Fruit fly (Drosophila melanogaster) whole organism, embryonic: Measurements from ENCODE around the gene Sirt4.

Experiments
- Antp ChIP-seq: fragments of 200-800 bp; sonication (Bioruptor generic); optimal IDR thresholded peaks from 3 replicates; lab custom pipeline; 2016; ENCODE audit warnings: missing biosample characterization, missing genetic modification characterization
- C15 ChIP-seq: fragments of 200-800 bp; sonication (Bioruptor generic); IDR thresholded peaks from 3 replicates; pipeline ENCODE4 v1.3.6; 2022; ENCODE audit warnings: missing biosample characterization, missing genetic modification characterization
- CG10209 ChIP-seq: fragments of 200-800 bp; sonication (Bioruptor generic); optimal IDR thresholded peaks from 3 replicates; lab custom pipeline; 2017; ENCODE audit warnings: missing biosample characterization, mild to moderate bottlenecking, missing genetic modification characterization, missing genetic modification reagents
- CG10565 ChIP-seq: fragments of 200-800 bp; sonication (Bioruptor generic); optimal IDR thresholded peaks from 3 replicates; lab custom pipeline; 2016; ENCODE audit warnings: missing biosample characterization, mild to moderate bottlenecking, missing genetic modification characterization
- CG10979 ChIP-seq: fragments of 200-800 bp; sonication (Bioruptor generic); optimal IDR thresholded peaks from 2 replicates; lab custom pipeline; 2018; ENCODE audit warnings: missing biosample characterization, mild to moderate bottlenecking, missing genetic modification characterization, moderate library complexity
- CG11504 ChIP-seq: fragments of 200-800 bp; sonication (Bioruptor generic); optimal IDR thresholded peaks from 3 replicates; lab custom pipeline; 2019; ENCODE audit warnings: missing biosample characterization, mild to moderate bottlenecking, missing genetic modification characterization, moderate library complexity
- CG12942 ChIP-seq: fragments of 200-800 bp; sonication (Bioruptor generic); optimal IDR thresholded peaks from 3 replicates; lab custom pipeline; 2016; ENCODE audit warnings: missing biosample characterization, missing genetic modification characterization
- CG13775 ChIP-seq: fragments of 200-800 bp; sonication (Bioruptor generic); optimal IDR thresholded peaks from 3 replicates; lab custom pipeline; 2017; ENCODE audit warnings: missing biosample characterization, mild to moderate bottlenecking, missing genetic modification characterization
- CG14667 ChIP-seq: fragments of 200-800 bp; sonication (Bioruptor generic); IDR thresholded peaks from 2 replicates; pipeline ENCODE4 v1.3.6; 2022; ENCODE audit warnings: missing biosample characterization, missing genetic modification characterization
- CG14965 ChIP-seq: fragments of 200-800 bp; sonication (Bioruptor generic); optimal IDR thresholded peaks from 2 replicates; lab custom pipeline; 2016; ENCODE audit warnings: missing biosample characterization, missing genetic modification characterization, borderline replicate concordance
- CG2120 ChIP-seq: fragments of 200-800 bp; sonication (Bioruptor generic); optimal IDR thresholded peaks from 3 replicates; lab custom pipeline; 2016; ENCODE audit warnings: missing biosample characterization, missing genetic modification characterization
- CG2889 ChIP-seq: fragments of 200-800 bp; sonication (Bioruptor generic); IDR thresholded peaks from 3 replicates; pipeline ENCODE4 v1.3.6; 2022; ENCODE audit warnings: missing biosample characterization, missing genetic modification characterization
- CG3065 ChIP-seq: fragments of 200-800 bp; sonication (Bioruptor generic); optimal IDR thresholded peaks from 2 replicates; lab custom pipeline; 2016; ENCODE audit warnings: missing biosample characterization, missing genetic modification characterization
- CG3726 ChIP-seq: fragments of 200-800 bp; sonication (Bioruptor generic); IDR thresholded peaks from 3 replicates; pipeline ENCODE4, ENCODE4 v1.3.6; 2022; ENCODE audit warnings: missing biosample characterization, missing genetic modification characterization
- CG3995 ChIP-seq: fragments of 200-800 bp; sonication (Bioruptor generic); optimal IDR thresholded peaks from 3 replicates; lab custom pipeline; 2016; ENCODE audit warnings: missing biosample characterization, missing genetic modification characterization
- CG4328 ChIP-seq: fragments of 200-800 bp; sonication (Bioruptor generic); optimal IDR thresholded peaks from 3 replicates; lab custom pipeline; 2017; ENCODE audit warnings: missing biosample characterization, missing genetic modification reagents, missing genetic modification characterization
- CG7987 ChIP-seq: fragments of 200-800 bp; sonication (Bioruptor generic); optimal IDR thresholded peaks from 2 replicates; lab custom pipeline; 2018; ENCODE audit warnings: missing biosample characterization, mild to moderate bottlenecking, missing genetic modification characterization, moderate library complexity
- Dref ChIP-seq: fragments of 200-800 bp; sonication (Bioruptor generic); IDR thresholded peaks from 2 replicates; pipeline ENCODE4 v1.3.6; 2022; ENCODE audit warnings: missing biosample characterization, missing genetic modification characterization
- Elba2 ChIP-seq: fragments of 200-800 bp; sonication (Bioruptor generic); optimal IDR thresholded peaks from 3 replicates; lab custom pipeline; 2016; ENCODE audit warnings: missing biosample characterization, missing genetic modification characterization
- HLH54F ChIP-seq: fragments of 200-800 bp; sonication (Bioruptor generic); optimal IDR thresholded peaks from 3 replicates; lab custom pipeline; 2016; ENCODE audit warnings: missing biosample characterization, missing genetic modification characterization
- Hr3 ChIP-seq: fragments of 200-800 bp; sonication (Bioruptor generic); optimal IDR thresholded peaks from 3 replicates; lab custom pipeline; 2016; ENCODE audit warnings: missing biosample characterization, missing genetic modification characterization
- Jarid2 ChIP-seq: fragments of 200-800 bp; sonication (Bioruptor generic); optimal IDR thresholded peaks from 3 replicates; lab custom pipeline; 2017; ENCODE audit warnings: mild to moderate bottlenecking, missing biosample characterization, missing genetic modification reagents, missing genetic modification characterization
- MESR4 ChIP-seq: fragments of 200-800 bp; sonication (Bioruptor generic); optimal IDR thresholded peaks from 2 replicates; lab custom pipeline; 2018; ENCODE audit warnings: missing biosample characterization, mild to moderate bottlenecking, missing genetic modification characterization, moderate library complexity
- Sin3A ChIP-seq: fragments of >200 bp; optimal IDR thresholded peaks from 2 replicates; lab custom pipeline; 2018
- Ssrp ChIP-seq: fragments of 200-800 bp; sonication (Bioruptor generic); optimal IDR thresholded peaks from 2 replicates; lab custom pipeline; 2018; ENCODE audit warnings: missing biosample characterization, mild to moderate bottlenecking, missing genetic modification characterization, moderate library complexity
- Trl ChIP-seq, 3 experiments: fragments of >200 bp in 2 of 3; fragments of 200-800 bp in 1 of 3; sonication (Bioruptor generic) in 1 of 3; optimal IDR thresholded peaks; 2 replicates in 1 of 3; 3 replicates in 2 of 3; lab custom pipeline; 2016 to 2017; ENCODE audit warnings: missing biosample characterization in 1 of 3, missing genetic modification characterization in 1 of 3
- cg ChIP-seq: fragments of 200-800 bp; sonication (Bioruptor generic); optimal IDR thresholded peaks from 3 replicates; lab custom pipeline; 2019; ENCODE audit warnings: missing biosample characterization, mild to moderate bottlenecking, missing genetic modification characterization, moderate library complexity
- chm ChIP-seq: fragments of 200-800 bp; sonication (Bioruptor generic); IDR thresholded peaks from 2 replicates; pipeline ENCODE4 v1.3.6; 2022; ENCODE audit warnings: missing biosample characterization, missing genetic modification characterization
- croc ChIP-seq: fragments of 200-800 bp; sonication (Bioruptor generic); conservative IDR thresholded peaks from 3 replicates; pipeline ENCODE4 v1.3.6; 2022; ENCODE audit warnings: missing biosample characterization, missing genetic modification characterization
- crol ChIP-seq: fragments of 200-800 bp; sonication (Bioruptor generic); IDR thresholded peaks from 2 replicates; pipeline ENCODE4 v1.3.6; 2022; ENCODE audit warnings: missing biosample characterization, missing genetic modification characterization
- dan ChIP-seq: fragments of 200-800 bp; sonication (Bioruptor generic); IDR thresholded peaks from 2 replicates; pipeline ENCODE4 v1.3.6; 2022; ENCODE audit warnings: missing biosample characterization, missing genetic modification characterization
- dmrt11E ChIP-seq: fragments of 200-800 bp; sonication (Bioruptor generic); optimal IDR thresholded peaks from 3 replicates; lab custom pipeline; 2018; ENCODE audit warnings: missing biosample characterization, mild to moderate bottlenecking, missing genetic modification characterization, moderate library complexity
- dmrt99B ChIP-seq: fragments of 200-800 bp; sonication (Bioruptor generic); optimal IDR thresholded peaks from 2 replicates; lab custom pipeline; 2018; ENCODE audit warnings: missing biosample characterization, mild to moderate bottlenecking, missing genetic modification characterization, moderate library complexity
- en ChIP-seq: fragments of 200-800 bp; sonication (Bioruptor generic); optimal IDR thresholded peaks from 2 replicates; lab custom pipeline; 2016; ENCODE audit warnings: missing biosample characterization, missing genetic modification characterization
- exex ChIP-seq: fragments of 200-800 bp; sonication (Bioruptor generic); optimal IDR thresholded peaks from 4 replicates; lab custom pipeline; 2018; ENCODE audit warnings: missing biosample characterization, mild to moderate bottlenecking, missing genetic modification characterization, moderate library complexity
- eyg ChIP-seq: fragments of 200-800 bp; sonication (Bioruptor generic); optimal IDR thresholded peaks from 3 replicates; lab custom pipeline; 2016; ENCODE audit warnings: missing biosample characterization, missing genetic modification characterization
- ftz-f1 ChIP-seq: fragments of 200-800 bp; sonication (Bioruptor generic); optimal IDR thresholded peaks from 2 replicates; lab custom pipeline; 2016; ENCODE audit warnings: missing biosample characterization, missing genetic modification characterization
- gcm ChIP-seq: fragments of 200-800 bp; sonication (Bioruptor generic); optimal IDR thresholded peaks from 2 replicates; lab custom pipeline; 2019; ENCODE audit warnings: missing biosample characterization, mild to moderate bottlenecking, missing genetic modification characterization, moderate library complexity
- ind ChIP-seq: fragments of 200-800 bp; sonication (Bioruptor generic); optimal IDR thresholded peaks from 3 replicates; lab custom pipeline; 2016; ENCODE audit warnings: missing biosample characterization, missing genetic modification characterization
- mirr ChIP-seq: fragments of 200-800 bp; sonication (Bioruptor generic); optimal IDR thresholded peaks from 3 replicates; lab custom pipeline; 2018; ENCODE audit warnings: missing biosample characterization, mild to moderate bottlenecking, missing genetic modification characterization
- phol ChIP-seq: fragments of 200-800 bp; sonication (Bioruptor generic); optimal IDR thresholded peaks from 3 replicates; lab custom pipeline; 2018; ENCODE audit warnings: missing biosample characterization, mild to moderate bottlenecking, missing genetic modification characterization, moderate library complexity
- sd ChIP-seq: fragments of 200-800 bp; sonication (Bioruptor generic); optimal IDR thresholded peaks from 3 replicates; lab custom pipeline; 2018; ENCODE audit warnings: missing biosample characterization, mild to moderate bottlenecking, missing genetic modification characterization, moderate library complexity
- seq ChIP-seq: fragments of 200-800 bp; sonication (Bioruptor generic); IDR thresholded peaks from 2 replicates; pipeline ENCODE4 v1.3.6; 2022; ENCODE audit warnings: missing biosample characterization, missing genetic modification characterization
- slou ChIP-seq: fragments of 200-800 bp; sonication (Bioruptor generic); optimal IDR thresholded peaks from 3 replicates; lab custom pipeline; 2016; ENCODE audit warnings: missing biosample characterization, missing genetic modification characterization
- so ChIP-seq: fragments of 200-800 bp; sonication (Bioruptor generic); IDR thresholded peaks from 3 replicates; pipeline ENCODE4 v1.3.6; 2022; ENCODE audit warnings: missing biosample characterization, missing genetic modification characterization
- tio ChIP-seq: fragments of 200-800 bp; sonication (Bioruptor generic); optimal IDR thresholded peaks from 2 replicates; lab custom pipeline; 2017; ENCODE audit warnings: missing biosample characterization, missing genetic modification characterization, inconsistent platforms
- vvl ChIP-seq: fragments of 200-800 bp; sonication (Bioruptor generic); IDR thresholded peaks from 2 replicates; pipeline ENCODE4 v1.3.6; 2022; ENCODE audit warnings: missing biosample characterization, missing genetic modification characterization
- zf30C ChIP-seq: fragments of 200-800 bp; sonication (Bioruptor generic); optimal IDR thresholded peaks from 3 replicates; lab custom pipeline; 2018; ENCODE audit warnings: missing biosample characterization, mild to moderate bottlenecking, missing genetic modification characterization
- zfh1 ChIP-seq: fragments of 200-800 bp; sonication (Bioruptor generic); IDR thresholded peaks from 3 replicates; pipeline ENCODE4 v1.3.6; 2022; ENCODE audit warnings: missing biosample characterization, missing genetic modification characterization
- zfh2 ChIP-seq: fragments of 200-800 bp; sonication (Bioruptor generic); optimal IDR thresholded peaks from 2 replicates; lab custom pipeline; 2016; ENCODE audit warnings: missing biosample characterization, missing genetic modification characterization

Gene Sirt4

DNA sequence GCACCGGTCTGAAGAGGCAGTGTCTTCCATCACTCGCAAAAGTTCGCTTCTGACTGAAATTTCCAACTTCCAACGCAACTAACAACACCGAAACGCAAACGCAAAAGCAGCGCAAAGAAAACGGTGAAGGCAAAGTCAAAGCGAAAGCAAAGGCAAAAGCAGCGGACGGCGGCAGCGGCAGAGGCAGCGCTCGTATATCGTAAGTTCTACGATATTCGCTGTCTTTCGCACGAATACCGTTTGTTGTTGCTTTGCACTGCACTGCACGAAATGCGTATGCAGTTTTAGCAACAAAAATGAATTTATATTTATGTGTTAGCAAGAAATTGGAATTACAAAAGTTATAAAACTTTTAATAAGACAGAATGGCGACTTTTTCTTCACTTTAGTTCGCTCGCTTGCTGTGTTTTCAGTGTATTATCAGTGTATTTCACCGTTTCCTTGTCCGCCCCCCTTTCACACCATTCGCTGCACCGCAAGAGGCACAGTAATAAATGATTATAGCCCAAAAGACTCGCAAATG, 17.2 kb downstream of the Sirt4 start, which contains the start of gene OtopLa (continued):
- TF ChIP-seq Sin3A (lab: Kevin White, UChicago), result no peak
- TF ChIP-seq gcm (GFP tag; lab: Kevin White, UChicago), result peak; percentile 72
- peak; percentile 90 for TF ChIP-seq so (GFP tag; lab: Robert Waterston, UW)
- TF ChIP-seq CG10209, result peak; percentile 83
- peak; percentile 46 for TF ChIP-seq CG10565 (GFP tag; lab: Kevin White, UChicago)
- peak; percentile 80 for TF ChIP-seq dmrt11E
- TF ChIP-seq cg, result no peak
- TF ChIP-seq CG14965 (GFP tag; lab: Kevin White, UChicago), result peak; percentile 45
- TF ChIP-seq dmrt99B, result peak; percentile 89
- TF ChIP-seq CG14667 (GFP tag; lab: Robert Waterston, UW), result peak; percentile 85
- peak; percentile 41 for TF ChIP-seq Jarid2 (GFP tag; lab: Kevin White, UChicago)
- peak; percentile 93 for TF ChIP-seq zfh1
- peak; percentile 79 for TF ChIP-seq croc (GFP tag; lab: Robert Waterston, UW)
- peak; percentile 34 for TF ChIP-seq CG3065 (GFP tag; lab: Kevin White, UChicago)
- TF ChIP-seq sd (tag; lab: Kevin White, UChicago), result peak; percentile 46
- peak; percentile 26 for TF ChIP-seq zfh2 (GFP tag; lab: Kevin White, UChicago)
- TF ChIP-seq chm, result peak; percentile 86
- TF ChIP-seq crol, result peak; percentile 62
- TF ChIP-seq CG12942 (GFP tag; lab: Kevin White, UChicago), result peak; percentile 65
- TF ChIP-seq ftz-f1, result no peak
- peak; percentile 71 for TF ChIP-seq Hr3
- TF ChIP-seq dan, result peak; percentile 28; the same call in 1 of the 2 replicates
- TF ChIP-seq eyg, result peak; percentile 78
- peak; percentile 80 for TF ChIP-seq en (GFP tag; lab: Kevin White, UChicago)
- TF ChIP-seq seq (GFP tag; lab: Robert Waterston, UW), result peak; percentile 83
- peak; percentile 88 for TF ChIP-seq CG11504 (tag; lab: Kevin White, UChicago)
- peak; percentile 94 for TF ChIP-seq vvl (GFP tag; lab: Robert Waterston, UW)
- TF ChIP-seq slou (GFP tag; lab: Kevin White, UChicago), result peak; percentile 73
- TF ChIP-seq CG13775, result peak; percentile 65
- peak; percentile 52 for TF ChIP-seq HLH54F
- peak; percentile 18 for TF ChIP-seq exex (tag; lab: Kevin White, UChicago)
- peak; percentile 68; the same call in 2 of the 3 replicates for TF ChIP-seq CG2889 (GFP tag; lab: Robert Waterston, UW)
- TF ChIP-seq phol (tag; lab: Kevin White, UChicago), result peak; percentile 87
- peak; percentile 32 for TF ChIP-seq CG7987 (GFP tag; lab: Kevin White, UChicago)
- TF ChIP-seq CG4328 (GFP tag; lab: Kevin White, UChicago), result peak; percentile 26
- peak; percentile 81 for TF ChIP-seq Antp
- TF ChIP-seq MESR4, result peak; percentile 15
- TF ChIP-seq CG2120 (GFP tag; lab: Kevin White, UChicago), result peak; percentile 77
- no peak for TF ChIP-seq Elba2 (GFP tag; lab: Kevin White, UChicago)
- peak; percentile 64 for TF ChIP-seq tio
- peak; percentile 69; the same call in 2 of the 3 replicates for TF ChIP-seq CG3726 (GFP tag; lab: Robert Waterston, UW)
- no peak for TF ChIP-seq mirr (GFP tag; lab: Kevin White, UChicago)
- TF ChIP-seq ind (GFP tag; lab: Kevin White, UChicago), result peak; percentile 81
- TF ChIP-seq C15 (GFP tag; lab: Robert Waterston, UW), result no peak
- TF ChIP-seq CG3995 (GFP tag; lab: Kevin White, UChicago), result no peak
- TF ChIP-seq Ssrp (tag; lab: Kevin White, UChicago), result peak; percentile 87
- peak; percentile 88 for TF ChIP-seq CG10979 (tag; lab: Kevin White, UChicago)
- TF ChIP-seq zf30C (GFP tag; lab: Kevin White, UChicago), result peak; percentile 74
- TF ChIP-seq Trl (optimal IDR thresholded peaks at IDR 0.05; lab: Kevin White, UChicago), result no peak
- peak; percentile 88 for TF ChIP-seq Trl (GFP tag; optimal IDR thresholded peaks at IDR 0.05; lab: Kevin White, UChicago)
- no peak for TF ChIP-seq Dref
